Worm (Caenorhabditis elegans): ENCODE measurements around the gene T07C4.12.
A peak's percentile ranks its signal among the peaks of the same experiment; 100 is the strongest.

T07C4.12 gene

DNA sequence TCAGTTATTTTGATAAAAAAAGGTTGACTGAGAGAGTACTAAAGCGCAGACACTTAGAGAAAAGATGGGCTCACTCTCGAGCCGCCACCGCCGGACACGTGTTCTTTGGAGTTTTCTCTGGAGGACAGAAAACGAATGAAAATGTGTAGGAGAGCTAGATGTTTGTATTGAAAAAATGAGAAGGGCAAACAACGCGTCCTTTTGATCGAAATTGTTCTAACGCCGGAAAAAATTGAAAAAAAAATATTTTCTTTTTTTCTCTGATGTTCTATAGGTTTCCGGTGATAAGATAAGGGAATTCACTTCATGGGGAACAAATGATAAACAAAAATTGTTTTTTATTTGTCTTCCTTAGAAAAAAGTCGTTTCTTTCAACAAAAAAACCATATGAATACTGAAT lies 2.6 kb downstream of the T07C4.12 start:
- no peak for TF ChIP-seq drap-1 (GFP tag; optimal IDR thresholded peaks at IDR 0.05)

DNA sequence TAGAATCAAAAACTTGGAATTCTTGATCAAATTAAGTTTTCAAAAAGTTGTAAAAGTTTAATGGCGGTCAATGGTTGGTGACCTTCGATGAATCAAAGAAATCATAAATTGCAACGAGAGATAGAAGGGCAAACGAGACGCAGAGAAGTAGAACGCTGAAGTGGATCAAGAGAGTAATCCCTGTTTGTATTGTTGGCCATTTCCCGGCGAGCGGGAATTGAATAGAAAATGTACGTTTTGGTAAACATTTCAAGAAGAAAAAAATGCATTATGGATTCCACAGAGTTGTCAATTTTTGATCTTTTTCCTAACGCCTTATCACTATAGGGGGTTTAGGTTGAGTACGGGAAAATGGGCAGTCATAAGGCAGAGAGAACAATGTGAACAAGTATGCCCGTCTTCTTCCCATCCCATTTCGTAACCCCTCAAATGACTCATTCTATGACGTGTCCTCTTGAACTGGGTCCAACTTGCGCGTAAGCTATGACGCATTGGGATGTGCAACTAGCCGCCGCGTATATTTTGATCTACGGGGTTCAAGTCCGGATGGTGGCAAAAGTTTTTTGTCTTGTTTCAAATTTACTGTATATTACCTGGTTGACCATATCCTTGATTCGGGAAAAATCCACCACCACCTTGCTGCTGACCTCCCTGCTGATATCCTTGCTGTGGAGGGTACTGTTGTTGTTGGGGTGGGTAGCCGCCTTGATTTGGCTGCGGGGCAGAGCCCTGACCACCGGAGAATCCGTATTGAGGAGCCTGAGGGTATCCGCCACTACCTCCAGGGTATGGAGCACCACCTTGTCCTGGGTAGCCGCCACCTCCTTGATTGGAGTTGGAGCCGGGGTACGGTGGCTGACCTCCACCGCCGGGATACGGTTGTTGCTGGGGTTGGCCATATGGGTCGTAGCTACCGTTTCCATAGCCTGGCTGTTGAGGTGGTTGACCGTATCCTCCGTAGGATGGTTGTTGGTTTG lies 3.6 kb downstream of the T07C4.12 start:
- no peak for TF ChIP-seq elt-1 (tag; optimal IDR thresholded peaks at IDR 0.05; ENCODE audit: borderline replicate concordance, insufficient read depth)
- TF ChIP-seq elt-3 (tag; optimal IDR thresholded peaks at IDR 0.05) = no peak
- no peak for TF ChIP-seq ceh-39 (tag; optimal IDR thresholded peaks at IDR 0.05)
- peak; percentile 19 for TF ChIP-seq pha-4 (tag; optimal IDR thresholded peaks at IDR 0.05)
- no peak for TF ChIP-seq lin-13 (tag; optimal IDR thresholded peaks at IDR 0.05)
- no peak for TF ChIP-seq blmp-1 (tag; optimal IDR thresholded peaks at IDR 0.05)
- TF ChIP-seq nhr-2 (tag; optimal IDR thresholded peaks at IDR 0.05) = no peak

DNA sequence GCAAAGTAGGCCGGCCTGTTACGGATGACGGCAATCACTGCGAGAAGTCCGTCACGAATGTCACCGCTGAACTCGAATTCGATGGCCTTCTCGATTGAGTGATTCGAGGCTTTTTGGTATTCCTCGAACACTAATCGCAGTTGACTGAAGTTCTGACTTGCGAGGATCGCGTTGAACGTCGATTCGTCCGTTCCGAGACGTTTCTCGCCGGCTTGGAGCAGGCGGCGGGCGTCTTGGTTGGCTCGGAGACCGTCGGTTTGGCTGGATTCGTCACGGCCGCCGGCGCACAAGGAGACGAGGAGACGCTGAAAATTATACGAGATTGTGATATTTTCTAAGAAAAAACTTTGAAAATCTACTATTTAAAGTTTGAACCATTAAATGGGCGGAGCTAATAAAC lies 6.1 kb downstream of the T07C4.12 start:
- TF ChIP-seq sem-2 (GFP tag; optimal IDR thresholded peaks at IDR 0.05) (no peak), nhr-12 (tag; optimal IDR thresholded peaks at IDR 0.05) (no peak), lin-13 (tag; optimal IDR thresholded peaks at IDR 0.05) (no peak), M03D4.4 (tag; optimal IDR thresholded peaks at IDR 0.05) (no peak), mab-5 (tag; optimal IDR thresholded peaks at IDR 0.05) (no peak), nhr-237 (tag; optimal IDR thresholded peaks at IDR 0.05) (no peak), tbx-8 (GFP tag; optimal IDR thresholded peaks at IDR 0.05) (no peak), ztf-11 (tag; optimal IDR thresholded peaks at IDR 0.05) (no peak), nhr-76 (tag; optimal IDR thresholded peaks at IDR 0.05) (no peak), ham-2 (GFP tag; optimal IDR thresholded peaks at IDR 0.05) (no peak), ceh-43 (GFP tag; optimal IDR thresholded peaks at IDR 0.05) (no peak), lsy-2 (tag; optimal IDR thresholded peaks at IDR 0.05) (no peak), cnd-1 (tag; optimal IDR thresholded peaks at IDR 0.05) (no peak), pha-4 (tag; optimal IDR thresholded peaks at IDR 0.05) (no peak)

DNA sequence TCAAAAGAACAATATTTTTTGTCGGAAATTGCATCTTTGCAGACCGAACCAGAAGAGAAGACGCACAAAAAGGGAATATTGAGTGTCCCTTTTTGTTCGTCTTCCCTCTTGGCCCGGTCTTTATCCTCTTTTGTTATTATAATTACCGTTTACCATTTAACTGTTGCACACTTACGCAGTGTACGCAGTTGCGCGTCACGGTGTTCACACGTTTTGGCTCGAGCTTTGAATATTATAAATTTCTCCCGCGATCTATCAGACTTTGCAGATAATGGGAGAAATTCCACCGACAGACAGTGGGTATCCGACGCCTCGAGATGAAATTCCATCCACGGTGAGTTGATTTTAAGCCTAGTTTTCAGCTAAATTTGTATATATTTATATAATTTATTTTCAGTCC lies 11.7 kb downstream of the T07C4.12 start, which contains the start of gene sas-7:
sas-7 (plus strand) TSS at position 232 of the 400 bp plus-strand sequence.
- no peak for TF ChIP-seq drap-1 (GFP tag; optimal IDR thresholded peaks at IDR 0.05)
- no peak for TF ChIP-seq unc-39 (tag; optimal IDR thresholded peaks at IDR 0.05)
- no peak for TF ChIP-seq lin-32 (GFP tag; optimal IDR thresholded peaks at IDR 0.05)
- TF ChIP-seq mep-1 (tag; optimal IDR thresholded peaks at IDR 0.05) = no peak
- TF ChIP-seq ceh-43 (GFP tag; optimal IDR thresholded peaks at IDR 0.05) = no peak
- no peak for TF ChIP-seq zip-8 (tag; optimal IDR thresholded peaks at IDR 0.05)
- TF ChIP-seq cnd-1 (tag; optimal IDR thresholded peaks at IDR 0.05) = no peak
- TF ChIP-seq hlh-1 (tag; optimal IDR thresholded peaks at IDR 0.05) = no peak
- TF ChIP-seq ztf-11 (tag; optimal IDR thresholded peaks at IDR 0.05) = no peak
- TF ChIP-seq M03D4.4 (tag; optimal IDR thresholded peaks at IDR 0.05) = no peak
- no peak for TF ChIP-seq sptf-1 (tag; optimal IDR thresholded peaks at IDR 0.05)
- no peak for TF ChIP-seq snpc-4 (tag; optimal IDR thresholded peaks at IDR 0.05)
- no peak for TF ChIP-seq ham-2 (GFP tag; optimal IDR thresholded peaks at IDR 0.05)
- no peak for TF ChIP-seq unc-120 (tag; optimal IDR thresholded peaks at IDR 0.05; ENCODE audit: poor library complexity, severe bottlenecking)
- TF ChIP-seq mls-2 (tag; optimal IDR thresholded peaks at IDR 0.05) = no peak
- TF ChIP-seq tbx-8 (GFP tag; optimal IDR thresholded peaks at IDR 0.05) = no peak

DNA sequence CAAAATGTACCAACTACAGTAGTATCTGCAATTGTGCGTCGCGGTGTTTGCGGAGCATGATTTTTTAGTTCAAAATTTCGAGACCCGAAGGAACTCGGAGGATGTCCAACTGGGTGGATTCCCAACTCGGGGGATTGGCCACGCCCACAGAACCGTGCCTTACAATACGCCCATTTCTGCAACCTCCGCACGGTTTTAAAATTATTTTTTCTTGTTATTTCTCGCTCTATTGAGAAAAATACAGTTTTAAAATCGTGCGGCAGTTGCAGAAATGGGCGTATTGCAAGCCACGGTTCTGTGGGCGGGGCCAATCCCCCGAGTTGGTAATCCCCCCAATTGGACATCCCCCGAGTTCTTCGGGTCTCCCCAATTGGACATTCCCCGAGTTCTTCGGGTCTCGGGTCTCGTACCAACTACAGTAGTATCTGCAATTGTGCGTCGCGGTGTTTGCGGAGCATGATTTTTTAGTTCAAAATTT lies 12.2 kb downstream of the T07C4.12 start:
- TF ChIP-seq lsy-2 (tag; optimal IDR thresholded peaks at IDR 0.05) = peak; percentile 1

DNA sequence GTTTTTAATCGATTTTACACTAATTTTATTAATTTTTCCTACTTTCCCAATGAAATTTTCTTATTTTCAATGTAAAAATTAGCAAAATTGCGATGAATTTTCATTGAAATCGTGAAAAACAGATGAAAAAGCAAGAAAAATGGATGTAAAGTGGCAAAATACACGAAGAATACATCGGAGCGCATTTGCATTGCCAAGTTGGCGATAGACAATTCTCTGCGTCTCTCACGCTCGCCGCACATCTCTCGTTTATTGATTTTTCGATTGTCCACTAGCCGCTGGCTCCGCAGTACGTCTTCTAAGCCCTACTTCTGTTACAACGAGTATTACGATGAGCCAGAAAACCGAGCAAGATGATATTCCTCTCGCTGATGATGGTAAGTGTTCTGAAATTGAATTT lies 13.7 kb downstream of the T07C4.12 start, which contains the start of gene unc-69:
unc-69 (plus strand) TSS at position 185 of the 400 bp plus-strand sequence.
- TF ChIP-seq zip-8 (tag; optimal IDR thresholded peaks at IDR 0.05) (no peak), hlh-1 (tag; optimal IDR thresholded peaks at IDR 0.05) (peak; percentile 44), flh-1 (GFP tag; optimal IDR thresholded peaks at IDR 0.05) (no peak), mep-1 (tag; optimal IDR thresholded peaks at IDR 0.05) (peak; percentile 30), unc-120 (tag; optimal IDR thresholded peaks at IDR 0.05; ENCODE audit: poor library complexity, severe bottlenecking) (peak; percentile 21), lsy-2 (tag; optimal IDR thresholded peaks at IDR 0.05) (peak; percentile 46), mab-5 (tag; optimal IDR thresholded peaks at IDR 0.05) (no peak), ces-1 (GFP tag; optimal IDR thresholded peaks at IDR 0.05) (peak; percentile 60), pha-4 (tag; optimal IDR thresholded peaks at IDR 0.05) (peak; percentile 69), lin-13 (tag; optimal IDR thresholded peaks at IDR 0.05) (peak; percentile 21)
